Worm (Caenorhabditis elegans): ENCODE measurements around the gene best-4.

best-4 gene

ce11 chrII:11783-12182 lies at the start of gene best-4:
TSS of gene best-4 (minus strand) at chrII:11883.
- no peak for TF ChIP-seq ceh-31 (tag; optimal IDR thresholded peaks at IDR 0.05)
- no peak for TF ChIP-seq nfya-1 (tag; optimal IDR thresholded peaks at IDR 0.05)
- TF ChIP-seq ama-1 (optimal IDR thresholded peaks at IDR 0.05) = no peak
- TF ChIP-seq pag-3 (tag; optimal IDR thresholded peaks at IDR 0.05; ENCODE audit: borderline replicate concordance) = no peak
- no peak for TF ChIP-seq ceh-18 (tag; optimal IDR thresholded peaks at IDR 0.05)
- no peak for TF ChIP-seq mec-3 (tag; optimal IDR thresholded peaks at IDR 0.05; ENCODE audit: borderline replicate concordance)
- no peak for TF ChIP-seq dve-1 (tag; optimal IDR thresholded peaks at IDR 0.05)
- TF ChIP-seq pqm-1 (tag; optimal IDR thresholded peaks at IDR 0.05) = no peak
- TF ChIP-seq dmd-4 (tag; optimal IDR thresholded peaks at IDR 0.05; ENCODE audit: borderline replicate concordance) = no peak

- TF ChIP-seq unc-86 (tag; optimal IDR thresholded peaks at IDR 0.05) (no peak), syd-9 (tag; optimal IDR thresholded peaks at IDR 0.05) (no peak), ets-4 (tag; optimal IDR thresholded peaks at IDR 0.05) (no peak), tbx-7 (tag; optimal IDR thresholded peaks at IDR 0.05) (no peak), unc-55 (GFP tag; optimal IDR thresholded peaks at IDR 0.05) (no peak), T23F11.4 (GFP tag; optimal IDR thresholded peaks at IDR 0.05) (no peak), ztf-16 (tag; optimal IDR thresholded peaks at IDR 0.05) (no peak), unc-42 (tag; optimal IDR thresholded peaks at IDR 0.05) (no peak), sox-2 (GFP tag; IDR thresholded peaks at IDR 0.05) (no peak)
Measured at ce11 chrII:61013-61412, 49.3 kb upstream of the best-4 start, which contains the start of gene C23H3.2. TSS of gene C23H3.2 (plus strand) at chrII:61313.

ce11 chrII:60049-60448 lies 48.4 kb upstream of the best-4 start:
- no peak for TF ChIP-seq fax-1 (tag; optimal IDR thresholded peaks at IDR 0.05)
- TF ChIP-seq T23F11.4 (GFP tag; optimal IDR thresholded peaks at IDR 0.05) = no peak
- no peak for TF ChIP-seq pat-9 (tag; optimal IDR thresholded peaks at IDR 0.05)
- no peak for TF ChIP-seq unc-86 (tag; optimal IDR thresholded peaks at IDR 0.05)
- TF ChIP-seq ceh-18 (tag; optimal IDR thresholded peaks at IDR 0.05) = no peak
- no peak for TF ChIP-seq lim-6 (tag; optimal IDR thresholded peaks at IDR 0.05)
- TF ChIP-seq ceh-14 (tag; optimal IDR thresholded peaks at IDR 0.05) = no peak
- no peak for TF ChIP-seq ceh-34 (tag; optimal IDR thresholded peaks at IDR 0.05)
- no peak for TF ChIP-seq F13H6.1 (tag; optimal IDR thresholded peaks at IDR 0.05)
- TF ChIP-seq ceh-31 (tag; optimal IDR thresholded peaks at IDR 0.05) = no peak

ce11 chrII:57873-58272 lies 46.2 kb upstream of the best-4 start:
- TF ChIP-seq dve-1 (tag; optimal IDR thresholded peaks at IDR 0.05) = no peak

DNA sequence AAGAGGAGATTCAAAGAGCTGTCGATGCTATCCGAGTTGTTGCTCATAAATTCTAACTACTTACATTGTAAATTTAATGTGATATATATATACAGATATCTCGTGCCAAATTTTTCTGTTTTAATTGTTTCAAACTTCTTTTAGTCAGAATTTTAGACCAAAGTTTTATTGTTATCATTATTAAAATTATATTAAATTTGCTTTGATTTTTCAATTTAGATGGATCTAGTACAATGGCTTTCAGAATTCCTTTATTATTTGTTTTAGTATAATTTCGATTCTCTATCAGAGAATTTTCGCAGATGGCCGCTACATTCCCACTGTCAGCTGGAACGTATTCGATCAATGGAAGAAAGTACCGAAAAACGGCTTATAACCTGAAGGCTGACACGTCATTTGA lies 45.7 kb upstream of the best-4 start, which contains the start of gene ascc-1:
Gene ascc-1, plus strand, starts transcription at position 301 of the 400 bp plus-strand sequence.
- no peak for TF ChIP-seq pax-1 (tag; optimal IDR thresholded peaks at IDR 0.05)

- peak; percentile 25 for TF ChIP-seq hlh-30 (tag; optimal IDR thresholded peaks at IDR 0.05; ENCODE audit: insufficient read depth)
- no peak for TF ChIP-seq fkh-6 (tag; optimal IDR thresholded peaks at IDR 0.05)
- no peak for TF ChIP-seq odd-2 (tag; optimal IDR thresholded peaks at IDR 0.05)
- TF ChIP-seq ets-4 (tag; optimal IDR thresholded peaks at IDR 0.05) = no peak
- no peak for TF ChIP-seq dve-1 (tag; optimal IDR thresholded peaks at IDR 0.05)
Measured at ce11 chrII:55204-55603, 43.5 kb upstream of the best-4 start, which contains the start of gene tre-5. TSS of gene tre-5 (minus strand) at chrII:55304.

DNA sequence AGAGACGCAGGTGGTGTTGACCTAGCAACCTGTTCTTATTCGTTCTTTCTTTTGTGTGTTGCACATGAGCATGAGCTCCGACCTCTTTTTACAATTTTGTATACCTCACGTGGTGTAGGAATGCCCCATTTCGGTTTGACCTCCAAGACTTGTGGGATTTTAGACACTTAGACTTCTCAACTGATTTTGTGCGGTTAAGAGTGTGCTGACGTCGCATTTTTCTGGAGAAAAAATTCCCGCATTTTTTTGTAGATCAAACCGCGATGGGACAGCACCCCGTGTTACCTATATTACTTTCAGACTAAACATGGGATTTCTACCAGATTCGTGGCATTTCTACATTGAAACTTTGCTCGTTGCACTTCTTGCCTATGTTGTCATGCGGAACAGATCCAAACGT lies 39.7 kb upstream of the best-4 start, which contains the start of gene sptl-1:
Gene sptl-1, plus strand, starts transcription at position 301 of the 400 bp plus-strand sequence.
- TF ChIP-seq ceh-22 (tag; optimal IDR thresholded peaks at IDR 0.05) (no peak), ceh-19 (GFP tag; optimal IDR thresholded peaks at IDR 0.05) (no peak), gmeb-2 (tag; optimal IDR thresholded peaks at IDR 0.05) (no peak), che-1 (tag; optimal IDR thresholded peaks at IDR 0.05) (no peak), syd-9 (tag; optimal IDR thresholded peaks at IDR 0.05) (no peak), unc-42 (tag; optimal IDR thresholded peaks at IDR 0.05) (no peak), pag-3 (tag; optimal IDR thresholded peaks at IDR 0.05; ENCODE audit: borderline replicate concordance) (no peak), fkh-6 (tag; optimal IDR thresholded peaks at IDR 0.05) (no peak), C08G9.2 (tag; optimal IDR thresholded peaks at IDR 0.05) (no peak), ceh-2 (tag; optimal IDR thresholded peaks at IDR 0.05) (no peak), pha-2 (tag; optimal IDR thresholded peaks at IDR 0.05) (no peak), rnt-1 (tag; optimal IDR thresholded peaks at IDR 0.05) (no peak), pqm-1 (tag; optimal IDR thresholded peaks at IDR 0.05) (no peak)
